Worm (Caenorhabditis elegans) whole organism, mixed stage, embryonic: Measurements from ENCODE around the gene smg-7.

ENCODE experiments used
- mab-5 ChIP-seq: fragments of 150-350 bp; optimal IDR thresholded peaks from 2 replicates; lab custom pipeline; 2014; ENCODE audit warnings: missing biosample characterization, missing genetic modification characterization
- pha-4 ChIP-seq: fragments of 150-350 bp; optimal IDR thresholded peaks from 2 replicates; lab custom pipeline; 2018; ENCODE audit warnings: missing biosample characterization, missing genetic modification reagents, missing genetic modification characterization

ce11 chrIV:6750117-6750516 lies 7.9 kb upstream of the smg-7 start:
- no peak for TF ChIP-seq mab-5 (tag; lab: Kevin White, UChicago)
- TF ChIP-seq pha-4: no peak
